Fruit fly (Drosophila melanogaster) whole organism, embryonic: ENCODE results near the gene betaTub65B.

Experiments
- Bteb2 ChIP-seq: fragments of 200-800 bp; sonication (Bioruptor generic); optimal IDR thresholded peaks from 2 replicates; lab custom pipeline; 2016; ENCODE audit warnings: missing biosample characterization, missing genetic modification characterization
- CG11398 ChIP-seq: fragments of 200-800 bp; sonication (Bioruptor generic); optimal IDR thresholded peaks from 2 replicates; lab custom pipeline; 2016; ENCODE audit warnings: missing biosample characterization, missing genetic modification characterization
- CG11723 ChIP-seq: fragments of 200-800 bp; sonication (Bioruptor generic); optimal IDR thresholded peaks from 2 replicates; lab custom pipeline; 2017; ENCODE audit warnings: missing biosample characterization, mild to moderate bottlenecking, missing genetic modification characterization
- CG12299 ChIP-seq: fragments of 200-800 bp; sonication (Bioruptor generic); optimal IDR thresholded peaks from 2 replicates; lab custom pipeline; 2018; ENCODE audit warnings: missing biosample characterization, mild to moderate bottlenecking, missing genetic modification characterization
- CG14710 ChIP-seq: fragments of 200-800 bp; sonication (Bioruptor generic); optimal IDR thresholded peaks from 3 replicates; lab custom pipeline; 2019; ENCODE audit warnings: missing biosample characterization, mild to moderate bottlenecking, missing genetic modification characterization, moderate library complexity
- CG18599 ChIP-seq: fragments of 200-800 bp; sonication (Bioruptor generic); optimal IDR thresholded peaks from 3 replicates; lab custom pipeline; 2017; ENCODE audit warnings: missing biosample characterization, missing genetic modification characterization, mild to moderate bottlenecking, moderate library complexity, missing genetic modification reagents
- CG2120 ChIP-seq: fragments of 200-800 bp; sonication (Bioruptor generic); optimal IDR thresholded peaks from 3 replicates; lab custom pipeline; 2016; ENCODE audit warnings: missing biosample characterization, missing genetic modification characterization
- CG2889 ChIP-seq: fragments of 200-800 bp; sonication (Bioruptor generic); IDR thresholded peaks from 3 replicates; pipeline ENCODE4 v1.3.6; 2022; ENCODE audit warnings: missing biosample characterization, missing genetic modification characterization
- CG3281 ChIP-seq: fragments of 200-800 bp; sonication (Bioruptor generic); optimal IDR thresholded peaks from 3 replicates; lab custom pipeline; 2017; ENCODE audit warnings: missing biosample characterization, mild to moderate bottlenecking, missing genetic modification characterization
- CG3838 ChIP-seq: fragments of 200-800 bp; sonication (Bioruptor generic); optimal IDR thresholded peaks from 3 replicates; lab custom pipeline; 2016; ENCODE audit warnings: missing biosample characterization, missing genetic modification characterization
- CG4360 ChIP-seq: fragments of 200-800 bp; sonication (Bioruptor generic); IDR thresholded peaks from 2 replicates; pipeline ENCODE4 v1.3.6; 2022; ENCODE audit warnings: missing biosample characterization, missing genetic modification characterization
- CG4820 ChIP-seq: fragments of 200-800 bp; sonication (Bioruptor generic); optimal IDR thresholded peaks from 3 replicates; lab custom pipeline; 2016; ENCODE audit warnings: missing biosample characterization, missing genetic modification characterization
- CG6813 ChIP-seq: fragments of 200-800 bp; sonication (Bioruptor generic); optimal IDR thresholded peaks from 2 replicates; lab custom pipeline; 2017; ENCODE audit warnings: missing biosample characterization, missing genetic modification characterization, mild to moderate bottlenecking, moderate library complexity, missing genetic modification reagents
- CG7745 ChIP-seq: fragments of 200-800 bp; sonication (Bioruptor generic); optimal IDR thresholded peaks from 2 replicates; lab custom pipeline; 2018; ENCODE audit warnings: missing biosample characterization, mild to moderate bottlenecking, missing genetic modification characterization, moderate library complexity
- CG8359 ChIP-seq: fragments of 200-800 bp; sonication (Bioruptor generic); optimal IDR thresholded peaks from 2 replicates; lab custom pipeline; 2017; ENCODE audit warnings: missing biosample characterization, mild to moderate bottlenecking, missing genetic modification characterization, borderline replicate concordance
- CG8388 ChIP-seq: fragments of 200-800 bp; sonication (Bioruptor generic); optimal IDR thresholded peaks from 2 replicates; lab custom pipeline; 2019; ENCODE audit warnings: missing biosample characterization, mild to moderate bottlenecking, missing genetic modification characterization, moderate library complexity
- CkIIα-i1 ChIP-seq: fragments of 200-800 bp; sonication (Bioruptor generic); IDR thresholded peaks from 2 replicates; pipeline ENCODE4 v1.3.6; 2022; ENCODE audit warnings: missing biosample characterization, missing genetic modification characterization
- Doc2 ChIP-seq: fragments of 200-800 bp; sonication (Bioruptor generic); IDR thresholded peaks from 2 replicates; pipeline ENCODE4 v1.3.6; 2022; ENCODE audit warnings: missing biosample characterization, missing genetic modification characterization
- E2f1 ChIP-seq: fragments of 200-800 bp; sonication (Bioruptor generic); IDR thresholded peaks from 2 replicates; pipeline ENCODE4 v1.3.6; 2022; ENCODE audit warnings: missing biosample characterization, missing genetic modification characterization
- Eip74EF ChIP-seq, 2 experiments: fragments of 200-800 bp in 1 of 2; fragments of >200 bp in 1 of 2; sonication (Bioruptor generic) in 1 of 2; optimal IDR thresholded peaks; 2 replicates each; lab custom pipeline; 2017 to 2019; ENCODE audit warnings: missing biosample characterization in 2 of 2, missing genetic modification characterization in 2 of 2, mild to moderate bottlenecking in 1 of 2, moderate library complexity in 1 of 2
- Ets65A ChIP-seq: fragments of 200-800 bp; sonication (Bioruptor generic); peaks from one replicate; lab custom pipeline; 2016; ENCODE audit warnings: missing biosample characterization, missing genetic modification characterization
- Ets97D ChIP-seq: fragments of 200-800 bp; sonication (Bioruptor generic); optimal IDR thresholded peaks from 3 replicates; lab custom pipeline; 2016; ENCODE audit warnings: missing biosample characterization, missing genetic modification characterization
- Fer2 ChIP-seq: fragments of 200-800 bp; sonication (Bioruptor generic); optimal IDR thresholded peaks from 2 replicates; lab custom pipeline; 2018; ENCODE audit warnings: missing biosample characterization, mild to moderate bottlenecking, missing genetic modification characterization, moderate library complexity
- Jarid2 ChIP-seq: fragments of 200-800 bp; sonication (Bioruptor generic); optimal IDR thresholded peaks from 3 replicates; lab custom pipeline; 2017; ENCODE audit warnings: mild to moderate bottlenecking, missing biosample characterization, missing genetic modification reagents, missing genetic modification characterization
- Kr ChIP-seq: fragments of 200-800 bp; sonication (Bioruptor generic); optimal IDR thresholded peaks from 2 replicates; lab custom pipeline; 2017; ENCODE audit warnings: missing biosample characterization, mild to moderate bottlenecking, missing genetic modification characterization
- Lim3 ChIP-seq: fragments of 200-800 bp; sonication (Bioruptor generic); IDR thresholded peaks from 2 replicates; pipeline ENCODE4 v1.3.6; 2022; ENCODE audit warnings: missing biosample characterization, missing genetic modification characterization
- Lpt ChIP-seq: fragments of >200 bp; optimal IDR thresholded peaks from 2 replicates; lab custom pipeline; 2018; ENCODE audit warnings: missing biosample characterization, missing genetic modification characterization
- Med ChIP-seq: fragments of 200-800 bp; sonication (Bioruptor generic); peaks from one replicate; lab custom pipeline; 2016; ENCODE audit warnings: missing biosample characterization, missing genetic modification characterization, mild to moderate bottlenecking, inconsistent platforms, moderate library complexity
- Optix ChIP-seq: fragments of 200-800 bp; sonication (Bioruptor generic); IDR thresholded peaks from 3 replicates; pipeline ENCODE4 v1.3.6; 2022; ENCODE audit warnings: missing biosample characterization, missing genetic modification characterization
- Xrp1 ChIP-seq: fragments of 200-800 bp; sonication (Bioruptor generic); IDR thresholded peaks from 2 replicates; pipeline ENCODE4 v1.3.6; 2022; ENCODE audit warnings: missing biosample characterization, missing genetic modification characterization
- amos ChIP-seq: fragments of 200-800 bp; sonication (Bioruptor generic); IDR thresholded peaks from 2 replicates; pipeline ENCODE4 v1.3.6; 2022; ENCODE audit warnings: missing biosample characterization, missing genetic modification characterization; ENCODE audit not compliant: partially characterized antibody
- chm ChIP-seq: fragments of 200-800 bp; sonication (Bioruptor generic); IDR thresholded peaks from 2 replicates; pipeline ENCODE4 v1.3.6; 2022; ENCODE audit warnings: missing biosample characterization, missing genetic modification characterization
- dati ChIP-seq: fragments of 200-800 bp; sonication (Bioruptor generic); IDR thresholded peaks from 2 replicates; pipeline ENCODE4 v1.3.6; 2022; ENCODE audit warnings: missing biosample characterization, missing genetic modification characterization
- exex ChIP-seq: fragments of 200-800 bp; sonication (Bioruptor generic); optimal IDR thresholded peaks from 4 replicates; lab custom pipeline; 2018; ENCODE audit warnings: missing biosample characterization, mild to moderate bottlenecking, missing genetic modification characterization, moderate library complexity
- eyg ChIP-seq: fragments of 200-800 bp; sonication (Bioruptor generic); optimal IDR thresholded peaks from 3 replicates; lab custom pipeline; 2016; ENCODE audit warnings: missing biosample characterization, missing genetic modification characterization
- grn ChIP-seq: fragments of 200-800 bp; sonication (Bioruptor generic); optimal IDR thresholded peaks from 3 replicates; lab custom pipeline; 2017; ENCODE audit warnings: missing biosample characterization, missing genetic modification characterization
- gt ChIP-seq: fragments of 200-800 bp; sonication (Bioruptor generic); IDR thresholded peaks from 2 replicates; pipeline ENCODE4 v1.3.6; 2022; ENCODE audit warnings: missing biosample characterization, missing genetic modification characterization
- inv ChIP-seq: fragments of 200-800 bp; sonication (Bioruptor generic); IDR thresholded peaks from 2 replicates; pipeline ENCODE4 v1.3.6; 2022; ENCODE audit warnings: missing biosample characterization, missing genetic modification characterization; ENCODE audit not compliant: partially characterized antibody
- ken ChIP-seq: fragments of 200-800 bp; sonication (Bioruptor generic); IDR thresholded peaks from 3 replicates; pipeline ENCODE4 v1.3.6; 2022; ENCODE audit warnings: missing biosample characterization, missing genetic modification characterization
- luna ChIP-seq: fragments of 200-800 bp; sonication (Bioruptor generic); optimal IDR thresholded peaks from 2 replicates; lab custom pipeline; 2016; ENCODE audit warnings: missing biosample characterization, missing genetic modification characterization
- nerfin-2 ChIP-seq: fragments of 200-800 bp; sonication (Bioruptor generic); IDR thresholded peaks from 2 replicates; pipeline ENCODE4 v1.3.6; 2022; ENCODE audit warnings: missing biosample characterization, missing genetic modification characterization; ENCODE audit not compliant: partially characterized antibody
- odd ChIP-seq: fragments of 200-800 bp; sonication (Bioruptor generic); optimal IDR thresholded peaks from 2 replicates; lab custom pipeline; 2017; ENCODE audit warnings: missing biosample characterization, mild to moderate bottlenecking, missing genetic modification characterization
- scrt ChIP-seq: fragments of 200-800 bp; sonication (Bioruptor generic); optimal IDR thresholded peaks from 2 replicates; lab custom pipeline; 2018; ENCODE audit warnings: missing biosample characterization, mild to moderate bottlenecking, missing genetic modification characterization, moderate library complexity
- sna ChIP-seq: fragments of 200-800 bp; sonication (Bioruptor generic); IDR thresholded peaks from 2 replicates; pipeline ENCODE4 v1.3.6; 2022; ENCODE audit warnings: missing biosample characterization, missing genetic modification characterization; ENCODE audit not compliant: partially characterized antibody
- tap ChIP-seq: fragments of 200-800 bp; optimal IDR thresholded peaks from 3 replicates; lab custom pipeline; 2019; ENCODE audit warnings: missing biosample characterization, mild to moderate bottlenecking, missing genetic modification characterization, moderate library complexity
- tin ChIP-seq: fragments of 200-800 bp; sonication (Bioruptor generic); optimal IDR thresholded peaks from 3 replicates; lab custom pipeline; 2016; ENCODE audit warnings: missing biosample characterization, missing genetic modification characterization
- trem ChIP-seq: fragments of 200-800 bp; optimal IDR thresholded peaks from 3 replicates; lab custom pipeline; 2019; ENCODE audit warnings: missing biosample characterization, mild to moderate bottlenecking, missing genetic modification characterization, moderate library complexity
- trh ChIP-seq: fragments of 200-800 bp; sonication (Bioruptor generic); optimal IDR thresholded peaks from 2 replicates; lab custom pipeline; 2016; ENCODE audit warnings: missing biosample characterization, missing genetic modification characterization
- wdn ChIP-seq: fragments of 200-800 bp; sonication (Bioruptor generic); IDR thresholded peaks from 2 replicates; pipeline ENCODE4 v1.3.6; 2022; ENCODE audit warnings: missing biosample characterization, missing genetic modification characterization
- wek ChIP-seq: fragments of 200-800 bp; sonication (Bioruptor generic); optimal IDR thresholded peaks from 3 replicates; lab custom pipeline; 2018; ENCODE audit warnings: missing biosample characterization, mild to moderate bottlenecking, missing genetic modification characterization, moderate library complexity
- yki ChIP-seq: fragments of >200 bp; optimal IDR thresholded peaks from 3 replicates; lab custom pipeline; 2018

The betaTub65B gene

DNA sequence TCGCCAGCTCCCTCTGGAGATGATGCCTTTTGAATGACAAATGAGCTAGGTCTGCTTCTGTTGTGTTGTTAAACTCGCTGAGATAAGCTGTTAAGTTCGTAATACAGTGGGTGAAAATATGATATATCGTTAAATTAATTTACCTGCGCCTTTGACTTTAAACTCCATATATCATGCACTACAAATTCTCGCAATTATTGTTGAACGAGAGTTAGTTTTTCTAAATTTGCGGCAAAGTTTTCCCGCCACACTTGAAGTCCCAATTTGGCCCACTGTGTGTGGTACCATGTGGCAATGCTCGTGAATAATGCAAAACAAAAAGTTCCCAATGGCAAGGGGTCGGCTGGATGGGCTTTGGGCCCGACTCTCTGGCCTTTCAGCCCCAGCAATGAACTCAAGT, 46.2 kb downstream of the betaTub65B start (continued):
- TF ChIP-seq Fer2 (tag; lab: Kevin White, UChicago) (no peak), trem (tag; lab: Kevin White, UChicago) (no peak), amos (GFP tag; lab: Robert Waterston, UW) (no peak), Jarid2 (GFP tag; lab: Kevin White, UChicago) (peak; percentile 11), CG2120 (peak; percentile 65), CG14710 (tag; lab: Kevin White, UChicago) (no peak), Ets65A (no peak), CG4360 (GFP tag; lab: Robert Waterston, UW) (no peak), CG3838 (GFP tag; lab: Kevin White, UChicago) (no peak), wdn (GFP tag; lab: Robert Waterston, UW) (0 out of 2 replicates have a peak, but pooled peaks have one; percentile 40), yki (no peak), CG18599 (GFP tag; lab: Kevin White, UChicago) (peak; percentile 80), gt (GFP tag; lab: Robert Waterston, UW) (no peak), tap (tag; lab: Kevin White, UChicago) (peak; percentile 59), CG12299 (no peak), tin (GFP tag; lab: Kevin White, UChicago) (peak; percentile 51), CG2889 (GFP tag; lab: Robert Waterston, UW) (peak; percentile 53; the same call in 1 of the 3 replicates), grn (no peak), CG6813 (peak; percentile 54), CG8359 (GFP tag; lab: Kevin White, UChicago) (no peak), CG4820 (GFP tag; lab: Kevin White, UChicago) (peak; percentile 46), trh (GFP tag; lab: Kevin White, UChicago) (no peak), dati (no peak), Doc2 (no peak), Kr (GFP tag; lab: Kevin White, UChicago) (no peak), Lim3 (GFP tag; lab: Robert Waterston, UW) (0 out of 2 replicates have a peak, but pooled peaks have one; percentile 26), CkIIα-i1 (0 out of 2 replicates have a peak, but pooled peaks have one; percentile 18), Med (GFP tag; lab: Kevin White, UChicago) (peak; percentile 93), chm (GFP tag; lab: Robert Waterston, UW) (no peak), eyg (GFP tag; lab: Kevin White, UChicago) (peak; percentile 32), odd (no peak), scrt (GFP tag; lab: Kevin White, UChicago) (peak; percentile 52), Bteb2 (peak; percentile 46), CG11398 (peak; percentile 47), CG11723 (GFP tag; lab: Kevin White, UChicago) (peak; percentile 45), nerfin-2 (GFP tag; lab: Robert Waterston, UW) (no peak), Lpt (no peak), CG7745 (tag; lab: Kevin White, UChicago) (no peak), wek (GFP tag; lab: Kevin White, UChicago) (no peak), CG8388 (GFP tag; lab: Kevin White, UChicago) (no peak), E2f1 (GFP tag; lab: Robert Waterston, UW) (peak; percentile 62), CG3281 (GFP tag; lab: Kevin White, UChicago) (peak; percentile 68), inv (no peak), Eip74EF (GFP tag; optimal IDR thresholded peaks at IDR 0.05; lab: Kevin White, UChicago) (no peak), ken (GFP tag; lab: Robert Waterston, UW) (peak; percentile 63; the same call in 1 of the 3 replicates), exex (tag; lab: Kevin White, UChicago) (no peak), sna (GFP tag; lab: Robert Waterston, UW) (no peak), Ets97D (GFP tag; lab: Kevin White, UChicago) (no peak), Optix (GFP tag; lab: Robert Waterston, UW) (peak; percentile 55; the same call in 1 of the 3 replicates), Xrp1 (GFP tag; lab: Robert Waterston, UW) (peak; percentile 36; the same call in 1 of the 2 replicates), luna (GFP tag; lab: Kevin White, UChicago) (no peak)
